Fruit fly (Drosophila melanogaster) Kc167 (cell line): ENCODE results near the gene Fkbp39.

Experiments
- Sin3A ChIP-seq: fragments of >200 bp; optimal IDR thresholded peaks from 2 replicates; lab custom pipeline; 2018; ENCODE audit warnings: missing external identifiers
- h ChIP-seq: fragments of >200 bp; optimal IDR thresholded peaks from 3 replicates; lab custom pipeline; 2018; ENCODE audit warnings: missing external identifiers

- TF ChIP-seq h (no peak), Sin3A (lab: Kevin White, UChicago) (no peak)
These were observed 23.9 kb upstream of the Fkbp39 start, which contains the start of the genes Atg4b and Hibch for dm6 chr3R:15356645-15357431.
